Fruit fly (Drosophila melanogaster): ENCODE measurements around the gene CG7059.

The CG7059 gene

DNA sequence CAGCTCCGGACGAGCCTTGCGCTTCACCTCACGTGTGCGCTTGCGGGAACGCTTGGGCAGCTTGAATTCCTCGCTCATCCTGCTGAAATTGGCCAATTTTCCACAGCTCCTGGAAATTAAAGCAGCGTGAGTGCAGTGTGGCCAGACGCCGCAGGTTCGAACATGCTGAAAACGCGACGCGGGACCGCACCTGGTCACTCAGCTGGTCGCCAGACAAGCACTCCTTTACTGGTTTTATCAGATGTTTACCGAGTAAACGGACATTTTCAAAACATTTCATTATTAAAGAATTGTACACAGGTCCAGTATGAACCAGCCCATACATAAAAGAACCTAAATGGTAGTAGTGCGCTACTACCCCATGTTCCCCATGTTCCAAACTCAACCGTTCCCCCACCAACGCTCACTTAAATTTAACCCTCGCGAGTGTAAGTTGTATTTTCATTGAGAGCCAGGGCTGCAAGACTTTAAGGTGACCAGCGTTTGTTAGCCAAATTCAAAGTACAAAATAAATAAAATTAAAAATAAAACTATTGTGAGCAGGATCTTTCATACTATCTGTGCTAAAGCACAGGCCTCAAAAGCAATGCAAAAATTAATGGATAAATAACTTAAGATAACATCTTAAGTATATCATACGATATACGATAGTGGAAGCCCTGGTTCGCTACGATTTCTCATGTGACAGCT is 27.2 kb upstream of the CG7059 start, which contains the start of the genes JMJD6, CG7071 and Muted (continued):
- TF ChIP-seq CG10959 (GFP tag; IDR thresholded peaks at IDR 0.05), result peak; percentile 95
- peak; percentile 90 for TF ChIP-seq Rx (GFP tag; IDR thresholded peaks at IDR 0.05)
- TF ChIP-seq Dad (GFP tag; optimal IDR thresholded peaks at IDR 0.05), result peak; percentile 74
- TF ChIP-seq bsh (GFP tag; optimal IDR thresholded peaks at IDR 0.05), result peak in 1 of 2 experiments; percentile 91
- peak; percentile 93 for TF ChIP-seq CG34376 (GFP tag; optimal IDR thresholded peaks at IDR 0.05)
- TF ChIP-seq ewg (GFP tag; optimal IDR thresholded peaks at IDR 0.05), result peak; percentile 80
- peak; percentile 92 for TF ChIP-seq Fer2 (tag; optimal IDR thresholded peaks at IDR 0.05)
- TF ChIP-seq D19B (GFP tag; optimal IDR thresholded peaks at IDR 0.05), result peak; percentile 76
- peak; percentile 87 for TF ChIP-seq Atf-2 (GFP tag; optimal IDR thresholded peaks at IDR 0.05)
- peak; percentile 97 for TF ChIP-seq B-H2 (GFP tag; optimal IDR thresholded peaks at IDR 0.05)
- TF ChIP-seq Kr (GFP tag; optimal IDR thresholded peaks at IDR 0.05), result no peak
- peak; percentile 90 for TF ChIP-seq unc-4 (GFP tag; IDR thresholded peaks at IDR 0.05; ENCODE audit: partially characterized antibody)
- peak; percentile 79 for TF ChIP-seq CG9437 (GFP tag; optimal IDR thresholded peaks at IDR 0.05)
- TF ChIP-seq sim (GFP tag; IDR thresholded peaks at IDR 0.05), result peak; percentile 68; the same call in 1 of the 2 replicates
- peak; percentile 90; the same call in 1 of the 2 replicates for TF ChIP-seq rib (GFP tag; IDR thresholded peaks at IDR 0.05)
- peak; percentile 94 for TF ChIP-seq CG13775 (GFP tag; optimal IDR thresholded peaks at IDR 0.05)
- TF ChIP-seq ac (GFP tag; optimal IDR thresholded peaks at IDR 0.05), result peak; percentile 52
- peak; percentile 91 for TF ChIP-seq pum (GFP tag; optimal IDR thresholded peaks at IDR 0.05)
- peak; percentile 85 for TF ChIP-seq H2.0 (GFP tag; IDR thresholded peaks at IDR 0.05)
- peak; percentile 62 for TF ChIP-seq CG6254 (GFP tag; optimal IDR thresholded peaks at IDR 0.05)
- peak; percentile 86 for TF ChIP-seq CG12744 (GFP tag; optimal IDR thresholded peaks at IDR 0.05)
- TF ChIP-seq CG16863 (GFP tag; optimal IDR thresholded peaks at IDR 0.05), result peak; percentile 86
- peak; percentile 55; the same call in 1 of the 2 replicates for TF ChIP-seq CG4360 (GFP tag; IDR thresholded peaks at IDR 0.05)
- peak; percentile 84 for TF ChIP-seq danr (GFP tag; IDR thresholded peaks at IDR 0.05)
- TF ChIP-seq CG6854 (GFP tag; optimal IDR thresholded peaks at IDR 0.05), result peak; percentile 39
- no peak for TF ChIP-seq CG15479 (GFP tag; optimal IDR thresholded peaks at IDR 0.05)
- TF ChIP-seq gsb (GFP tag; IDR thresholded peaks at IDR 0.05), result peak; percentile 66
- no peak for TF ChIP-seq CG14965 (GFP tag; optimal IDR thresholded peaks at IDR 0.05; ENCODE audit: borderline replicate concordance)
- peak; percentile 54 for TF ChIP-seq org-1 (GFP tag; optimal IDR thresholded peaks at IDR 0.05)
- TF ChIP-seq Max (GFP tag; optimal IDR thresholded peaks at IDR 0.05), result peak; percentile 92
- peak; percentile 93 for TF ChIP-seq seq (GFP tag; IDR thresholded peaks at IDR 0.05)
- peak; percentile 94 for TF ChIP-seq CG32532 (GFP tag; IDR thresholded peaks at IDR 0.05)
- peak; percentile 76 for TF ChIP-seq CG17802 (tag; optimal IDR thresholded peaks at IDR 0.05)
- TF ChIP-seq kni (GFP tag; optimal IDR thresholded peaks at IDR 0.05), result peak; percentile 84
- no peak for TF ChIP-seq br (optimal IDR thresholded peaks at IDR 0.05)
- TF ChIP-seq CG5953 (GFP tag; IDR thresholded peaks at IDR 0.05), result peak; percentile 80
- TF ChIP-seq CG42726 (GFP tag; IDR thresholded peaks at IDR 0.05; ENCODE audit: partially characterized antibody), result peak; percentile 66; the same call in 1 of the 2 replicates
- peak; percentile 83 for TF ChIP-seq CG1024 (GFP tag; IDR thresholded peaks at IDR 0.05)
- peak; percentile 88 for TF ChIP-seq CG17829 (tag; optimal IDR thresholded peaks at IDR 0.05)
- peak; percentile 88 for TF ChIP-seq gcm (GFP tag; optimal IDR thresholded peaks at IDR 0.05)
- TF ChIP-seq CG7271 (tag; optimal IDR thresholded peaks at IDR 0.05), result peak; percentile 69
- peak; percentile 94 for TF ChIP-seq CG14710 (tag; optimal IDR thresholded peaks at IDR 0.05)
- peak; percentile 43 for TF ChIP-seq Dref (GFP tag; IDR thresholded peaks at IDR 0.05)
- TF ChIP-seq exex (tag; optimal IDR thresholded peaks at IDR 0.05), result peak; percentile 77
- TF ChIP-seq CG8478 (optimal IDR thresholded peaks at IDR 0.05), result no peak
- peak; percentile 72 for TF ChIP-seq CG2875 (GFP tag; optimal IDR thresholded peaks at IDR 0.05)
- TF ChIP-seq lab (GFP tag; optimal IDR thresholded peaks at IDR 0.05), result peak; percentile 95
- TF ChIP-seq CG14667 (GFP tag; IDR thresholded peaks at IDR 0.05), result peak; percentile 89
- peak; percentile 64 for TF ChIP-seq CG6654 (GFP tag; optimal IDR thresholded peaks at IDR 0.05)
- TF ChIP-seq CG17361 (GFP tag; IDR thresholded peaks at IDR 0.05), result peak; percentile 91
